Worm (Caenorhabditis elegans): Measurements from ENCODE around the gene cpz-2.

DNA sequence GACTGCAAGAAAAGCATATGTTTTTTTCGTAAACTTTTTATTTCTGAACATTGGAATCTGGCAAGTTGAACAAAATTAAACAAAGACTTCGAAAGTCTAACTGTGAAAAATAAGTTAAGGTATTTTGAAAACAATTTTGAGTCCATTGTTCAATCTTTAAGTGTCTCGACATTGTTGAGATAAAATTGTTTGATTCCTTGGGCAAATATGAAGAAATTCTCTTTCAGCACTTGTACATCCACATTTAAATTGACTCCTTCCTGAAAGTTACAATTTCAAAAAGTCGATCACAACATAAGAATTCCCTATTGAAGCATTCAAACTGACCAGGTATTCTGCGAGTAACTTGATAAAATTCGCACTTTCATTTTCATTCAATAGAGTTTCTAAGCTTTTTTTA, 35.1 kb downstream of the cpz-2 start:
- TF ChIP-seq him-1 (tag; optimal IDR thresholded peaks at IDR 0.05) = no peak
- no peak for TF ChIP-seq W03F9.2 (tag; optimal IDR thresholded peaks at IDR 0.05)
- TF ChIP-seq dao-5 (tag; optimal IDR thresholded peaks at IDR 0.05) = no peak

Measured in whole organism, L4/young adult.